Worm (Caenorhabditis elegans) whole organism, late embryonic: ENCODE measurements around the gene C08E8.3.

Source experiments
- C08G9.2 ChIP-seq: sonication (generic microtip); optimal IDR thresholded peaks from 2 replicates; lab custom pipeline; 2016; ENCODE audit warnings: mild to moderate bottlenecking, missing genetic modification characterization, moderate library complexity, missing compliant biosample characterization
- C38D4.7 ChIP-seq: fragments of 200-800 bp; sonication (Bioruptor generic); optimal IDR thresholded peaks from 2 replicates; lab custom pipeline; 2018; ENCODE audit warnings: mild to moderate bottlenecking, missing genetic modification characterization, moderate library complexity, missing compliant biosample characterization
- F13H6.1 ChIP-seq: sonication (generic microtip); optimal IDR thresholded peaks from 2 replicates; lab custom pipeline; 2016; ENCODE audit warnings: missing genetic modification characterization, missing compliant biosample characterization
- K02D7.2 ChIP-seq: sonication (generic microtip); optimal IDR thresholded peaks from 2 replicates; lab custom pipeline; 2017; ENCODE audit warnings: mild to moderate bottlenecking, missing genetic modification characterization, missing compliant biosample characterization
- ama-1 ChIP-seq: fragments of 150-350 bp; optimal IDR thresholded peaks from 2 replicates; lab custom pipeline; 2014
- ceh-2 ChIP-seq: sonication (generic microtip); optimal IDR thresholded peaks from 2 replicates; lab custom pipeline; 2016; ENCODE audit warnings: missing genotype, missing genetic modification characterization, missing compliant biosample characterization
- ceh-24 ChIP-seq: sonication (generic microtip); optimal IDR thresholded peaks from 2 replicates; lab custom pipeline; 2016; ENCODE audit warnings: mild to moderate bottlenecking, missing genetic modification characterization, missing compliant biosample characterization
- ceh-30 ChIP-seq: fragments of 150-350 bp; optimal IDR thresholded peaks from 2 replicates; lab custom pipeline; 2014; ENCODE audit warnings: missing biosample characterization, missing genetic modification characterization
- ceh-31 ChIP-seq: sonication (generic microtip); optimal IDR thresholded peaks from 2 replicates; lab custom pipeline; 2016; ENCODE audit warnings: missing genetic modification characterization, missing compliant biosample characterization
- ceh-34 ChIP-seq: sonication (generic microtip); optimal IDR thresholded peaks from 2 replicates; lab custom pipeline; 2016; ENCODE audit warnings: mild to moderate bottlenecking, missing genetic modification characterization, missing compliant biosample characterization
- ceh-9 ChIP-seq: sonication (generic microtip); optimal IDR thresholded peaks from 2 replicates; lab custom pipeline; 2016; ENCODE audit warnings: mild to moderate bottlenecking, missing genetic modification characterization, inconsistent platforms, missing compliant biosample characterization
- che-1 ChIP-seq: sonication (generic microtip); optimal IDR thresholded peaks from 2 replicates; lab custom pipeline; 2016; ENCODE audit warnings: mild to moderate bottlenecking, missing genetic modification characterization, missing compliant biosample characterization
- dmd-4 ChIP-seq: sonication (generic microtip); optimal IDR thresholded peaks from 2 replicates; lab custom pipeline; 2016; ENCODE audit warnings: borderline replicate concordance, missing genetic modification characterization, missing compliant biosample characterization
- elt-2 ChIP-seq: sonication (generic microtip); optimal IDR thresholded peaks from 2 replicates; lab custom pipeline; 2016; ENCODE audit warnings: missing genetic modification reagents, missing genetic modification characterization, missing compliant biosample characterization
- elt-4 ChIP-seq: sonication (generic microtip); optimal IDR thresholded peaks from 2 replicates; lab custom pipeline; 2016; ENCODE audit warnings: missing genetic modification characterization, missing compliant biosample characterization
- ets-4 ChIP-seq: sonication (generic microtip); optimal IDR thresholded peaks from 2 replicates; lab custom pipeline; 2016; ENCODE audit warnings: missing genetic modification characterization, missing compliant biosample characterization
- eyg-1 ChIP-seq: sonication (generic microtip); optimal IDR thresholded peaks from 2 replicates; lab custom pipeline; 2016; ENCODE audit warnings: missing genotype, missing genetic modification characterization, missing compliant biosample characterization
- fkh-10 ChIP-seq: fragments of 150-350 bp; optimal IDR thresholded peaks from 2 replicates; lab custom pipeline; 2014; ENCODE audit warnings: missing biosample characterization, missing genetic modification reagents, missing genetic modification characterization
- fkh-6 ChIP-seq: sonication (generic microtip); optimal IDR thresholded peaks from 2 replicates; lab custom pipeline; 2016; ENCODE audit warnings: missing genetic modification characterization, missing compliant biosample characterization
- hlh-13 ChIP-seq: fragments of 200-800 bp; sonication (Bioruptor generic); optimal IDR thresholded peaks from 2 replicates; lab custom pipeline; 2018; ENCODE audit warnings: mild to moderate bottlenecking, missing genetic modification characterization, missing compliant biosample characterization
- hlh-30 ChIP-seq: sonication (generic microtip); optimal IDR thresholded peaks from 2 replicates; lab custom pipeline; 2017; ENCODE audit warnings: antibody characterized with exemption, missing genetic modification characterization, missing compliant biosample characterization; ENCODE audit not compliant: insufficient read depth
- lim-6 ChIP-seq: sonication (generic microtip); optimal IDR thresholded peaks from 2 replicates; lab custom pipeline; 2016; ENCODE audit warnings: missing genetic modification characterization, missing compliant biosample characterization
- mec-3 ChIP-seq: sonication (generic microtip); optimal IDR thresholded peaks from 2 replicates; lab custom pipeline; 2016; ENCODE audit warnings: borderline replicate concordance, missing genetic modification characterization, missing compliant biosample characterization
- nfya-1 ChIP-seq: sonication (generic microtip); optimal IDR thresholded peaks from 2 replicates; lab custom pipeline; 2017; ENCODE audit warnings: missing genetic modification characterization, mild to moderate bottlenecking, missing compliant biosample characterization, antibody characterized with exemption, moderate library complexity
- nhr-11 ChIP-seq: fragments of 150-350 bp; optimal IDR thresholded peaks from 2 replicates; lab custom pipeline; 2014; ENCODE audit warnings: missing biosample characterization, missing genetic modification characterization
- pag-3 ChIP-seq: sonication (generic microtip); optimal IDR thresholded peaks from 2 replicates; lab custom pipeline; 2016; ENCODE audit warnings: missing compliant biosample characterization, missing genetic modification characterization, borderline replicate concordance
- pat-9 ChIP-seq: fragments of 200-800 bp; sonication (Bioruptor generic); optimal IDR thresholded peaks from 2 replicates; lab custom pipeline; 2018; ENCODE audit warnings: mild to moderate bottlenecking, missing genetic modification characterization, moderate library complexity, missing compliant biosample characterization
- pax-1 ChIP-seq: fragments of 150-350 bp; optimal IDR thresholded peaks from 2 replicates; lab custom pipeline; 2014; ENCODE audit warnings: missing biosample characterization, missing genetic modification characterization
- pha-2 ChIP-seq: sonication (generic microtip); optimal IDR thresholded peaks from 2 replicates; lab custom pipeline; 2017; ENCODE audit warnings: mild to moderate bottlenecking, missing genetic modification characterization, missing compliant biosample characterization
- pqm-1 ChIP-seq: sonication (generic microtip); optimal IDR thresholded peaks from 2 replicates; lab custom pipeline; 2016; ENCODE audit warnings: missing genetic modification characterization, missing compliant biosample characterization
- pros-1 ChIP-seq: fragments of 150-350 bp; optimal IDR thresholded peaks from 2 replicates; lab custom pipeline; 2014; ENCODE audit warnings: missing biosample characterization, missing genetic modification reagents, missing genetic modification characterization
- ref-2 ChIP-seq: sonication (generic microtip); optimal IDR thresholded peaks from 2 replicates; lab custom pipeline; 2016; ENCODE audit warnings: missing genetic modification characterization, missing compliant biosample characterization
- sdc-2 ChIP-seq: sonication (generic microtip); optimal IDR thresholded peaks from 2 replicates; lab custom pipeline; 2016; ENCODE audit warnings: missing genotype, missing genetic modification characterization, missing compliant biosample characterization
- sox-2 ChIP-seq: fragments of 200-800 bp; sonication (Bioruptor generic); IDR thresholded peaks from 2 replicates; pipeline ENCODE4 v1.3.6; 2022; ENCODE audit warnings: missing genetic modification reagents, missing genetic modification characterization, missing compliant biosample characterization
- tbx-2 ChIP-seq: sonication (generic microtip); optimal IDR thresholded peaks from 2 replicates; lab custom pipeline; 2016; ENCODE audit warnings: missing genetic modification characterization, missing compliant biosample characterization
- tbx-7 ChIP-seq: sonication (generic microtip); optimal IDR thresholded peaks from 2 replicates; lab custom pipeline; 2016; ENCODE audit warnings: missing genotype, missing genetic modification characterization, missing compliant biosample characterization
- unc-42 ChIP-seq: sonication (generic microtip); optimal IDR thresholded peaks from 2 replicates; lab custom pipeline; 2016; ENCODE audit warnings: missing genotype, missing genetic modification characterization, missing compliant biosample characterization
- unc-86 ChIP-seq: sonication (generic microtip); optimal IDR thresholded peaks from 2 replicates; lab custom pipeline; 2016; ENCODE audit warnings: missing genetic modification characterization, missing compliant biosample characterization

The C08E8.3 gene

DNA sequence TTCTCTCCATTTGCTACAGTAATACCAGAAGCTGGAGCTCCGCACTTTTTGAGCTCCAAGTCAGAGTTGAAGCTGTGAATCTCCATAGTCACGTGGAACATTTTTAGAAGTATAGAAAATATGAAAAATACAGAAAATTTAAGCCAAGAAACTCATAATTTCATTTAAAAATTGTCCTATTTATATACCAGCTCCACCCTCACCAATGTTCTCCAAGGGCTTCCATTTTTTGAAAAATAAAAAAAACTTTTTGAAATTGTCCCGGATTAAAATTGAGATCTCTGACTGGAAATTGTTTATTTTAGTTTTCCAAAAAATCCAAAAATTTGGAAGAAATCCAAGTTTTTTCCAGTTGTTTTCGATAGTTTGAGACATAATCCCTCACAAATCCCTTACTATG, 10.0 kb downstream of the C08E8.3 start, which contains the start of gene C08E8.5:
Gene C08E8.5 (minus strand): TSS at position 101 of the 400 bp plus-strand sequence.
- TF ChIP-seq ceh-2 (tag; lab: Kevin White, UChicago), result no peak
- no peak for TF ChIP-seq sdc-2 (tag; lab: Kevin White, UChicago)
- TF ChIP-seq K02D7.2 (tag; lab: Kevin White, UChicago), result no peak
- TF ChIP-seq che-1 (tag; lab: Kevin White, UChicago), result no peak
- TF ChIP-seq tbx-7 (tag; lab: Kevin White, UChicago), result no peak

ce11 chrV:18362402-18362801, 12.5 kb downstream of the C08E8.3 start, which contains the start of gene C08E8.1:
Gene C08E8.1, minus strand, starts transcription at chrV:18362502.
- no peak for TF ChIP-seq sox-2 (GFP tag; lab: Robert Waterston, UW)
- TF ChIP-seq pax-1, result no peak
- no peak for TF ChIP-seq ceh-24 (tag; lab: Kevin White, UChicago)
- no peak for TF ChIP-seq ceh-34 (tag; lab: Kevin White, UChicago)
- no peak for TF ChIP-seq K02D7.2 (tag; lab: Kevin White, UChicago)

- no peak for TF ChIP-seq unc-42 (tag; lab: Kevin White, UChicago)
- no peak for TF ChIP-seq tbx-2 (tag; lab: Kevin White, UChicago)
- TF ChIP-seq sox-2 (GFP tag; lab: Robert Waterston, UW), result no peak
- no peak for TF ChIP-seq eyg-1 (tag; lab: Kevin White, UChicago)
- no peak for TF ChIP-seq nhr-11 (tag; lab: Kevin White, UChicago)
- no peak for TF ChIP-seq lim-6 (tag; lab: Kevin White, UChicago)
- no peak for TF ChIP-seq unc-86 (tag; lab: Kevin White, UChicago)
- TF ChIP-seq ref-2 (tag; lab: Kevin White, UChicago), result no peak
- TF ChIP-seq ceh-31, result no peak
- TF ChIP-seq fkh-10, result no peak
- no peak for TF ChIP-seq ceh-9 (tag; lab: Kevin White, UChicago)
- TF ChIP-seq mec-3 (tag; lab: Kevin White, UChicago), result no peak
- no peak for TF ChIP-seq pax-1
- no peak for TF ChIP-seq fkh-6 (tag; lab: Kevin White, UChicago)
Measured at ce11 chrV:18364558-18364957, 14.6 kb downstream of the C08E8.3 start, which contains the start of gene C08E8.9. Gene C08E8.9, plus strand, starts transcription at chrV:18364858.

- no peak for TF ChIP-seq sdc-2 (tag; lab: Kevin White, UChicago)
- TF ChIP-seq elt-4 (tag; lab: Kevin White, UChicago), result no peak
- TF ChIP-seq ets-4, result no peak
Measured at ce11 chrV:18368322-18368721, 18.4 kb downstream of the C08E8.3 start, which contains the start of gene C08E8.6. Gene C08E8.6, minus strand, starts transcription at chrV:18368422.

ce11 chrV:18371028-18371427, 21.1 kb downstream of the C08E8.3 start:
- TF ChIP-seq ama-1 (lab: Kevin White, UChicago) (no peak), pax-1 (no peak), C38D4.7 (GFP tag; lab: Kevin White, UChicago) (no peak), ref-2 (tag; lab: Kevin White, UChicago) (no peak)

DNA sequence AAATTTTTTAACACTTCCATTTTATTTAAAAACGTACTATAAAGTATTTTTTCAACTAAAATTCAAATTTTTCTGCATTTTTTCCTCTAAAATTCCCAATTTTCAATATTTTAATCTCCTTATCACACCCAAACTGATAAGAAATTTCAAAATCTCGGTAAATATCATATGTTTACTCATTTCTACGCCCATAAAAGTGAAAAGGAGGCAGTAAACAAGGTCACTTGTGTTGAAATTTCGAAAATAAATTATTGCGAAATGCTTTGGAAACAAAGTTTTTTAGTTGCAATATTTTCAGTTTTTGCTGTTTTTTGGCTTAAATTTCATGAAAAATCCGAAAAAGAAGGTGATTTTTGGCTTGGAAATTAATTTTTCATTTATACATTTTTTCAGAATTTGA, 21.6 kb downstream of the C08E8.3 start, which contains the start of gene C08E8.4:
Gene C08E8.4 (plus strand): TSS at position 268 of the 400 bp plus-strand sequence.
- no peak for TF ChIP-seq pat-9 (tag; lab: Kevin White, UChicago)
- no peak for TF ChIP-seq pag-3 (tag; lab: Kevin White, UChicago)
- no peak for TF ChIP-seq F13H6.1 (tag; lab: Kevin White, UChicago)
- no peak for TF ChIP-seq hlh-13 (GFP tag; lab: Kevin White, UChicago)
- TF ChIP-seq fkh-6 (tag; lab: Kevin White, UChicago), result no peak
- TF ChIP-seq hlh-30 (tag; lab: Kevin White, UChicago), result no peak
- TF ChIP-seq ceh-9 (tag; lab: Kevin White, UChicago), result no peak
- TF ChIP-seq elt-2 (tag; lab: Kevin White, UChicago), result no peak
- TF ChIP-seq C08G9.2 (tag; lab: Kevin White, UChicago), result no peak
- TF ChIP-seq pha-2 (tag; lab: Kevin White, UChicago), result no peak
- no peak for TF ChIP-seq elt-4 (tag; lab: Kevin White, UChicago)
- no peak for TF ChIP-seq dmd-4
- no peak for TF ChIP-seq ceh-30 (tag; lab: Kevin White, UChicago)
- no peak for TF ChIP-seq nfya-1 (tag; lab: Kevin White, UChicago)
- no peak for TF ChIP-seq pros-1
- TF ChIP-seq eyg-1 (tag; lab: Kevin White, UChicago), result no peak
- no peak for TF ChIP-seq pqm-1
- TF ChIP-seq, all 69 proteins: peak for 0
